Fruit fly (Drosophila melanogaster) whole organism, wandering third instar larva: ENCODE measurements around the gene cni.
A peak's percentile ranks its signal among the peaks of the same experiment; 100 is the strongest.

Source experiments
- Abd-B ChIP-seq: fragments of >200 bp; optimal IDR thresholded peaks from 2 replicates; lab custom pipeline; 2017; ENCODE audit warnings: missing biosample characterization, missing genetic modification characterization
- CG32264 ChIP-seq: fragments of 200-800 bp; sonication (Bioruptor generic); optimal IDR thresholded peaks from 2 replicates; lab custom pipeline; 2016; ENCODE audit warnings: missing biosample characterization, missing genetic modification characterization
- CG9705 ChIP-seq: fragments of 200-800 bp; sonication (Bioruptor generic); optimal IDR thresholded peaks from 2 replicates; lab custom pipeline; 2018; ENCODE audit warnings: missing biosample characterization, mild to moderate bottlenecking, missing genetic modification characterization
- CrebA ChIP-seq: fragments of 200-800 bp; sonication (Bioruptor generic); optimal IDR thresholded peaks from 2 replicates; lab custom pipeline; 2016; ENCODE audit warnings: missing biosample characterization, mild to moderate bottlenecking, missing genetic modification characterization, borderline replicate concordance
- Dfd ChIP-seq: fragments of >200 bp; optimal IDR thresholded peaks from 2 replicates; lab custom pipeline; 2017; ENCODE audit warnings: missing biosample characterization, missing genetic modification characterization
- Dif ChIP-seq: fragments of 200-275, 200-300 bp; sonication (Bioruptor generic); optimal IDR thresholded peaks from 2 replicates; lab custom pipeline; 2018; ENCODE audit warnings: missing biosample characterization, missing genetic modification characterization; ENCODE audit not compliant: partially characterized antibody
- GATAd ChIP-seq: sonication (Bioruptor generic); optimal IDR thresholded peaks from 2 replicates; lab custom pipeline; 2016; ENCODE audit warnings: missing biosample characterization, missing genetic modification characterization
- HLH106 ChIP-seq: fragments of 200-800 bp; optimal IDR thresholded peaks from 3 replicates; lab custom pipeline; 2019; ENCODE audit warnings: missing biosample characterization, mild to moderate bottlenecking, missing genetic modification characterization, moderate library complexity
- Hnf4 ChIP-seq: fragments of 200-800 bp; sonication (Bioruptor generic); optimal IDR thresholded peaks from 2 replicates; lab custom pipeline; 2016; ENCODE audit warnings: missing biosample characterization, mild to moderate bottlenecking, missing genetic modification characterization
- Hr78 ChIP-seq: fragments of >200 bp; optimal IDR thresholded peaks from 2 replicates; lab custom pipeline; 2017; ENCODE audit warnings: missing biosample characterization, missing genetic modification characterization
- Hr83 ChIP-seq: fragments of 200-300 bp; sonication (Bioruptor generic); optimal IDR thresholded peaks from 2 replicates; lab custom pipeline; 2016; ENCODE audit warnings: missing biosample characterization, mild to moderate bottlenecking, missing genetic modification characterization, moderate library complexity; ENCODE audit not compliant: poor library complexity, severe bottlenecking
- Jra ChIP-seq: sonication (Bioruptor generic); optimal IDR thresholded peaks from 2 replicates; lab custom pipeline; 2016; ENCODE audit warnings: missing biosample characterization, missing genetic modification characterization
- Mio ChIP-seq: sonication (Bioruptor generic); optimal IDR thresholded peaks from 2 replicates; lab custom pipeline; 2016; ENCODE audit warnings: missing biosample characterization, missing genetic modification characterization
- Myc ChIP-seq: fragments of >200 bp; optimal IDR thresholded peaks from 2 replicates; lab custom pipeline; 2017
- N ChIP-seq: fragments of >200 bp; optimal IDR thresholded peaks from 2 replicates; lab custom pipeline; 2018; ENCODE audit warnings: missing biosample characterization, missing external identifiers, missing genetic modification characterization
- OdsH ChIP-seq: fragments of 200-800 bp; sonication (Bioruptor generic); optimal IDR thresholded peaks from 2 replicates; lab custom pipeline; 2016; ENCODE audit warnings: missing biosample characterization, mild to moderate bottlenecking, missing genetic modification characterization
- Rel ChIP-seq, 2 experiments: fragments of 200-800 bp; sonication (Bioruptor generic) in 1 of 2; optimal IDR thresholded peaks; 2 replicates in 1 of 2; 3 replicates in 1 of 2; lab custom pipeline; 2016 to 2019; ENCODE audit warnings: mild to moderate bottlenecking in 2 of 2, missing biosample characterization in 2 of 2, missing genetic modification characterization in 2 of 2, moderate library complexity in 1 of 2
- Sp1 ChIP-seq: fragments of 200-800 bp; sonication (Bioruptor generic); optimal IDR thresholded peaks from 3 replicates; lab custom pipeline; 2019; ENCODE audit warnings: missing biosample characterization, mild to moderate bottlenecking, missing genetic modification characterization, moderate library complexity
- Vsx2 ChIP-seq: fragments of 200-300, 225-300 bp; sonication (Bioruptor generic); optimal IDR thresholded peaks from 2 replicates; lab custom pipeline; 2018; ENCODE audit warnings: missing biosample characterization, missing genetic modification characterization; ENCODE audit not compliant: partially characterized antibody
- br ChIP-seq: fragments of 200-800 bp; sonication (Bioruptor generic); optimal IDR thresholded peaks from 2 replicates; lab custom pipeline; 2016; ENCODE audit warnings: missing biosample characterization, missing genetic modification characterization
- brk ChIP-seq: fragments of 200-800 bp; sonication (Bioruptor generic); optimal IDR thresholded peaks from 2 replicates; lab custom pipeline; 2016; ENCODE audit warnings: missing biosample characterization, mild to moderate bottlenecking, missing genetic modification characterization
- dl ChIP-seq, 2 experiments: fragments of 175-275, 200-275 bp in 1 of 2; fragments of 200-275 bp in 1 of 2; sonication (Bioruptor generic); optimal IDR thresholded peaks; lab custom pipeline; 2018; ENCODE audit warnings: mild to moderate bottlenecking in 2 of 2, missing biosample characterization in 2 of 2, missing genetic modification characterization in 2 of 2, moderate library complexity in 2 of 2; ENCODE audit not compliant: partially characterized antibody in 2 of 2, insufficient read depth in 1 of 2
- dmrt93B ChIP-seq: fragments of 200-800 bp; sonication (Bioruptor generic); optimal IDR thresholded peaks from 2 replicates; lab custom pipeline; 2018; ENCODE audit warnings: missing biosample characterization, mild to moderate bottlenecking, missing genetic modification characterization
- dsf ChIP-seq: sonication (Bioruptor generic); optimal IDR thresholded peaks from 2 replicates; lab custom pipeline; 2016; ENCODE audit warnings: missing biosample characterization, missing genetic modification characterization, borderline replicate concordance
- ey ChIP-seq: fragments of 200-800 bp; sonication (Bioruptor generic); optimal IDR thresholded peaks from 2 replicates; lab custom pipeline; 2016; ENCODE audit warnings: missing biosample characterization, missing genetic modification characterization
- foxo ChIP-seq, 2 experiments: fragments of 200-800 bp; sonication (Bioruptor generic); optimal IDR thresholded peaks; 2 replicates in 1 of 2; 3 replicates in 1 of 2; lab custom pipeline; 2016 to 2017; ENCODE audit warnings: missing biosample characterization in 2 of 2, missing genetic modification characterization in 2 of 2
- fru ChIP-seq: fragments of 200-800 bp; sonication (Bioruptor generic); optimal IDR thresholded peaks from 3 replicates; lab custom pipeline; 2016; ENCODE audit warnings: missing biosample characterization, mild to moderate bottlenecking, missing genetic modification characterization
- h ChIP-seq: fragments of 200-800 bp; sonication (Bioruptor generic); optimal IDR thresholded peaks from 3 replicates; lab custom pipeline; 2016; ENCODE audit warnings: missing biosample characterization, mild to moderate bottlenecking, missing genetic modification characterization
- jim ChIP-seq: fragments of 175-275, 200-325 bp; sonication (Bioruptor generic); optimal IDR thresholded peaks from 2 replicates; lab custom pipeline; 2016; ENCODE audit warnings: missing biosample characterization, mild to moderate bottlenecking, missing genetic modification characterization
- lola ChIP-seq: fragments of >200 bp; optimal IDR thresholded peaks from 2 replicates; lab custom pipeline; 2017; ENCODE audit warnings: missing biosample characterization, missing genetic modification characterization
- pan ChIP-seq: fragments of >200 bp; optimal IDR thresholded peaks from 2 replicates; lab custom pipeline; 2017
- psq ChIP-seq: fragments of 200-800 bp; sonication (Bioruptor generic); optimal IDR thresholded peaks from 3 replicates; lab custom pipeline; 2017; ENCODE audit warnings: missing biosample characterization, mild to moderate bottlenecking, missing genetic modification characterization, moderate library complexity
- rgr ChIP-seq: fragments of 200-800 bp; sonication (Bioruptor generic); optimal IDR thresholded peaks from 3 replicates; lab custom pipeline; 2016; ENCODE audit warnings: missing biosample characterization, mild to moderate bottlenecking, missing genetic modification characterization
- sage ChIP-seq: fragments of 200-800 bp; sonication (Bioruptor generic); optimal IDR thresholded peaks from 2 replicates; lab custom pipeline; 2016; ENCODE audit warnings: missing biosample characterization, mild to moderate bottlenecking, missing genetic modification characterization
- sv ChIP-seq: fragments of 200-800 bp; sonication (Bioruptor generic); optimal IDR thresholded peaks from 3 replicates; lab custom pipeline; 2016; ENCODE audit warnings: missing biosample characterization, missing genetic modification characterization
- tai ChIP-seq: sonication (Bioruptor generic); optimal IDR thresholded peaks from 2 replicates; lab custom pipeline; 2016; ENCODE audit warnings: missing biosample characterization, missing genetic modification characterization
- usp ChIP-seq: fragments of >200 bp; optimal IDR thresholded peaks from 2 replicates; lab custom pipeline; 2017; ENCODE audit warnings: missing biosample characterization, missing genetic modification characterization
- woc ChIP-seq: sonication (Bioruptor generic); optimal IDR thresholded peaks from 2 replicates; lab custom pipeline; 2016; ENCODE audit warnings: missing biosample characterization, mild to moderate bottlenecking, missing genetic modification characterization

The cni gene

DNA sequence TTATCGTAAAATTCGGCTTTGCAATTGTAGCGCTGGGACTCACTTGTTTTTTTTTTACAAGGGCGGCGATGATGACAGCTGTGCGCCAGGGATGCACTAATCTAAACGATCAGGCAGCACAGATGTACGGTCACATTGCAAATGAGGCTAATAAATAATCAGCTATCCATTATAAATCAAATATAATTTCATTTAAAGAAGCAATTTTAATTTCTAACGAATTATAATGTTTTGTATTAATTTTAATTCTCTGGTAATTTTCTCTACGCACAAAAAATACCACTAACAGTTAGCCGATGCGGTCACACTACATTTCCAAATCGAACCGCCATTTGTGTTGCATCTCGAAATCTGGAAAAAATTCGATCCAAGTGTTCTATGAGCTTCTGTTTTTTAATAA, at the start of gene cni, which contains the start of gene fzy:
Gene cni (minus strand): TSS at position 79 of the 400 bp plus-strand sequence.
Gene fzy (plus strand): TSS at position 309 of the 400 bp plus-strand sequence.
- TF ChIP-seq rgr (GFP tag; lab: Kevin White, UChicago): peak; percentile 38
- no peak for TF ChIP-seq lola
- TF ChIP-seq dmrt93B (GFP tag; lab: Kevin White, UChicago): no peak
- no peak for TF ChIP-seq Sp1
- TF ChIP-seq pan (lab: Kevin White, UChicago): no peak
- TF ChIP-seq Jra: peak; percentile 23
- TF ChIP-seq fru (GFP tag; lab: Kevin White, UChicago): no peak
- TF ChIP-seq dl (GFP tag; optimal IDR thresholded peaks at IDR 0.05; lab: Kevin White, UChicago; ENCODE audit: insufficient read depth in 1 of 2, partially characterized antibody in 2 of 2): no peak
- TF ChIP-seq GATAd (GFP tag; lab: Kevin White, UChicago): no peak
- TF ChIP-seq Myc (lab: Kevin White, UChicago): no peak
- no peak for TF ChIP-seq OdsH
- no peak for TF ChIP-seq Hr78 (GFP tag; lab: Kevin White, UChicago)
- TF ChIP-seq ey (GFP tag; lab: Kevin White, UChicago): no peak
- TF ChIP-seq Dfd (GFP tag; lab: Kevin White, UChicago): no peak
- TF ChIP-seq usp (GFP tag; lab: Kevin White, UChicago): no peak
- TF ChIP-seq tai (GFP tag; lab: Kevin White, UChicago): no peak
- no peak for TF ChIP-seq CrebA
- no peak for TF ChIP-seq CG32264 (GFP tag; lab: Kevin White, UChicago)
- TF ChIP-seq psq (GFP tag; lab: Kevin White, UChicago): no peak
- TF ChIP-seq sv (GFP tag; lab: Kevin White, UChicago): no peak
- TF ChIP-seq HLH106 (tag; lab: Kevin White, UChicago): no peak
- no peak for TF ChIP-seq Mio
- no peak for TF ChIP-seq brk
- TF ChIP-seq Abd-B (GFP tag; lab: Kevin White, UChicago): no peak
- no peak for TF ChIP-seq dsf
- TF ChIP-seq h (GFP tag; lab: Kevin White, UChicago): no peak
- no peak for TF ChIP-seq woc (GFP tag; lab: Kevin White, UChicago)
- TF ChIP-seq sage: peak; percentile 49
- TF ChIP-seq N (GFP tag; lab: Kevin White, UChicago): no peak
- no peak for TF ChIP-seq jim (GFP tag; lab: Kevin White, UChicago)
- no peak for TF ChIP-seq Rel (GFP tag; optimal IDR thresholded peaks at IDR 0.05; lab: Kevin White, UChicago)
- TF ChIP-seq Rel (tag; optimal IDR thresholded peaks at IDR 0.05; lab: Kevin White, UChicago): peak; percentile 99
- TF ChIP-seq Hr83 (GFP tag; lab: Kevin White, UChicago): peak; percentile 42
- TF ChIP-seq foxo (GFP tag; optimal IDR thresholded peaks at IDR 0.05; lab: Kevin White, UChicago): peak in 1 of 2 experiments; percentile 17
- TF ChIP-seq Hnf4 (GFP tag; lab: Kevin White, UChicago): peak; percentile 25
- no peak for TF ChIP-seq Vsx2 (GFP tag; lab: Kevin White, UChicago)
- TF ChIP-seq CG9705 (GFP tag; lab: Kevin White, UChicago): no peak
- TF ChIP-seq Dif (GFP tag; lab: Kevin White, UChicago): no peak
- no peak for TF ChIP-seq br (GFP tag; lab: Kevin White, UChicago)
- TF ChIP-seq, all 38 proteins: peak for 7

DNA sequence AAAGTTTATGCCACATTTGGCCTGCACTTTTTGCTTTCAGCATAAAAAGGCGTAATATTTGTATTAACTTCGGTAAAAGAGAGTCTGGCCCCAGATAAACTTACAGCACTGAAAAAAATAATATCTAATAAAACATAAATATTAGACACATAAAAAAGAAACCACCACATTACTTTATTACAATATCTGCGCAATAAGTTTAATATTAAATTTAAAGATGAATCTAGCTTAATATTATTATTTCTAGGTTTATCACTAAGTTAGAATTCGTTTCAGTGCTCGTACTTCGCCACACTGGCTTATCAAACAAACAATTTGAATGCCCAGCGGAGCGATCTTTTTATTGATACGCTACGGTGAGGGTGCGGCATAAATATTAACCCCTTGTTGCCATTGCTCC, 47.3 kb upstream of the cni start:
- TF ChIP-seq jim (GFP tag; lab: Kevin White, UChicago): no peak
- no peak for TF ChIP-seq CG32264 (GFP tag; lab: Kevin White, UChicago)
- TF ChIP-seq Hr78 (GFP tag; lab: Kevin White, UChicago): no peak
- peak in 1 of 2 experiments; percentile 25 for TF ChIP-seq foxo (GFP tag; optimal IDR thresholded peaks at IDR 0.05; lab: Kevin White, UChicago)
- TF ChIP-seq h (GFP tag; lab: Kevin White, UChicago): peak; percentile 45
- peak; percentile 60 for TF ChIP-seq HLH106 (tag; lab: Kevin White, UChicago)
- peak; percentile 22 for TF ChIP-seq rgr (GFP tag; lab: Kevin White, UChicago)
- TF ChIP-seq fru (GFP tag; lab: Kevin White, UChicago): peak; percentile 16
